Fruit fly (Drosophila melanogaster) whole organism, embryonic: ENCODE measurements around the gene opa.
A peak's percentile ranks its signal among the peaks of the same experiment; 100 is the strongest.

Experiments used
- CG10147 ChIP-seq: fragments of 200-800 bp; sonication (Bioruptor generic); optimal IDR thresholded peaks from 2 replicates; lab custom pipeline; 2019; ENCODE audit warnings: missing biosample characterization, mild to moderate bottlenecking, missing genetic modification characterization, moderate library complexity
- CG11398 ChIP-seq: fragments of 200-800 bp; sonication (Bioruptor generic); optimal IDR thresholded peaks from 2 replicates; lab custom pipeline; 2016; ENCODE audit warnings: missing biosample characterization, missing genetic modification characterization
- CG11695 ChIP-seq: fragments of 200-800 bp; sonication (Bioruptor generic); IDR thresholded peaks from 3 replicates; pipeline ENCODE4 v1.3.6; 2022; ENCODE audit warnings: missing biosample characterization, missing genetic modification characterization
- CG12769 ChIP-seq: fragments of 200-800 bp; sonication (Bioruptor generic); optimal IDR thresholded peaks from 2 replicates; lab custom pipeline; 2019; ENCODE audit warnings: missing biosample characterization, mild to moderate bottlenecking, missing genetic modification characterization, moderate library complexity
- CG13894 ChIP-seq: fragments of 200-800 bp; sonication (Bioruptor generic); optimal IDR thresholded peaks from 3 replicates; lab custom pipeline; 2018; ENCODE audit warnings: missing biosample characterization, mild to moderate bottlenecking, missing genetic modification characterization, moderate library complexity
- CG14014 ChIP-seq: fragments of 200-800 bp; sonication (Bioruptor generic); IDR thresholded peaks from 2 replicates; pipeline ENCODE4 v1.3.6; 2022; ENCODE audit warnings: missing biosample characterization, missing genetic modification characterization
- CG17186 ChIP-seq: fragments of 200-800 bp; sonication (Bioruptor generic); optimal IDR thresholded peaks from 3 replicates; lab custom pipeline; 2017; ENCODE audit warnings: missing biosample characterization, missing genetic modification reagents, missing genetic modification characterization
- CG18476 ChIP-seq: fragments of 200-800 bp; sonication (Bioruptor generic); optimal IDR thresholded peaks from 2 replicates; lab custom pipeline; 2016; ENCODE audit warnings: missing biosample characterization, mild to moderate bottlenecking, missing genetic modification characterization
- CG2129 ChIP-seq: fragments of 200-800 bp; sonication (Bioruptor generic); IDR thresholded peaks from 2 replicates; pipeline ENCODE4 v1.3.6; 2022; ENCODE audit warnings: missing biosample characterization, missing genetic modification characterization; ENCODE audit not compliant: partially characterized antibody
- CG2199 ChIP-seq: fragments of 200-800 bp; sonication (Bioruptor generic); IDR thresholded peaks from 3 replicates; pipeline ENCODE4 v1.3.6; 2022; ENCODE audit warnings: missing biosample characterization, missing genetic modification characterization
- CG2712 ChIP-seq: fragments of 200-800 bp; optimal IDR thresholded peaks from 3 replicates; lab custom pipeline; 2019; ENCODE audit warnings: missing biosample characterization, mild to moderate bottlenecking, missing genetic modification characterization, moderate library complexity
- CG32532 ChIP-seq: fragments of 200-800 bp; sonication (Bioruptor generic); IDR thresholded peaks from 2 replicates; pipeline ENCODE4 v1.3.6; 2022; ENCODE audit warnings: missing biosample characterization, missing genetic modification characterization
- CG42726 ChIP-seq: fragments of 200-800 bp; sonication (Bioruptor generic); IDR thresholded peaks from 2 replicates; pipeline ENCODE4 v1.3.6; 2022; ENCODE audit warnings: missing biosample characterization, missing genetic modification characterization; ENCODE audit not compliant: partially characterized antibody
- CG5953 ChIP-seq: fragments of 200-800 bp; sonication (Bioruptor generic); IDR thresholded peaks from 2 replicates; pipeline ENCODE4 v1.3.6; 2022; ENCODE audit warnings: missing biosample characterization, missing genetic modification characterization
- CG6272 ChIP-seq: fragments of 200-800 bp; sonication (Bioruptor generic); IDR thresholded peaks from 2 replicates; pipeline ENCODE4 v1.3.6; 2022; ENCODE audit warnings: missing biosample characterization, missing genetic modification characterization
- CG7928 ChIP-seq: fragments of 200-800 bp; sonication (Bioruptor generic); optimal IDR thresholded peaks from 2 replicates; lab custom pipeline; 2017; ENCODE audit warnings: missing biosample characterization, mild to moderate bottlenecking, missing genetic modification characterization
- Dbx ChIP-seq: fragments of 200-800 bp; sonication (Bioruptor generic); IDR thresholded peaks from 3 replicates; pipeline ENCODE4 v1.3.6; 2022; ENCODE audit warnings: missing biosample characterization, missing genetic modification characterization
- Dll ChIP-seq: fragments of 200-800 bp; sonication (Bioruptor generic); IDR thresholded peaks from 4 replicates; pipeline ENCODE4 v1.3.6; 2022; ENCODE audit warnings: missing biosample characterization, missing genetic modification characterization; ENCODE audit not compliant: partially characterized antibody
- Doc3 ChIP-seq: fragments of 200-800 bp; sonication (Bioruptor generic); IDR thresholded peaks from 3 replicates; pipeline ENCODE4 v1.3.6; 2022; ENCODE audit warnings: missing biosample characterization, missing genetic modification characterization; ENCODE audit not compliant: partially characterized antibody
- HLH3B ChIP-seq: fragments of 200-800 bp; sonication (Bioruptor generic); IDR thresholded peaks from 2 replicates; pipeline ENCODE4 v1.3.6; 2022; ENCODE audit warnings: missing biosample characterization, missing genetic modification characterization
- MESR4 ChIP-seq: fragments of 200-800 bp; sonication (Bioruptor generic); optimal IDR thresholded peaks from 2 replicates; lab custom pipeline; 2018; ENCODE audit warnings: missing biosample characterization, mild to moderate bottlenecking, missing genetic modification characterization, moderate library complexity
- Max ChIP-seq: fragments of 200-800 bp; sonication (Bioruptor generic); optimal IDR thresholded peaks from 2 replicates; lab custom pipeline; 2016; ENCODE audit warnings: missing biosample characterization, mild to moderate bottlenecking, missing genetic modification characterization
- Med ChIP-seq: fragments of 200-800 bp; sonication (Bioruptor generic); peaks from one replicate; lab custom pipeline; 2016; ENCODE audit warnings: missing biosample characterization, missing genetic modification characterization, mild to moderate bottlenecking, inconsistent platforms, moderate library complexity
- Scr ChIP-seq: fragments of 200-800 bp; sonication (Bioruptor generic); IDR thresholded peaks from 2 replicates; pipeline ENCODE4 v1.3.6; 2022; ENCODE audit warnings: missing biosample characterization, missing genetic modification characterization; ENCODE audit not compliant: partially characterized antibody
- Trl ChIP-seq, 3 experiments: fragments of >200 bp in 2 of 3; fragments of 200-800 bp in 1 of 3; sonication (Bioruptor generic) in 1 of 3; optimal IDR thresholded peaks; 2 replicates in 1 of 3; 3 replicates in 2 of 3; lab custom pipeline; 2016 to 2017; ENCODE audit warnings: missing biosample characterization in 1 of 3, missing genetic modification characterization in 1 of 3
- bbx ChIP-seq: fragments of 200-800 bp; sonication (Bioruptor generic); IDR thresholded peaks from 2 replicates; pipeline ENCODE4 v1.3.6; 2022; ENCODE audit warnings: missing biosample characterization, missing genetic modification characterization; ENCODE audit not compliant: partially characterized antibody
- bcd ChIP-seq: fragments of 200-800 bp; sonication (Bioruptor generic); optimal IDR thresholded peaks from 2 replicates; lab custom pipeline; 2017; ENCODE audit warnings: missing biosample characterization, mild to moderate bottlenecking, missing genetic modification characterization
- cg ChIP-seq: fragments of 200-800 bp; sonication (Bioruptor generic); optimal IDR thresholded peaks from 3 replicates; lab custom pipeline; 2019; ENCODE audit warnings: missing biosample characterization, mild to moderate bottlenecking, missing genetic modification characterization, moderate library complexity
- chif ChIP-seq, 2 experiments: fragments of 200-800 bp; sonication (Bioruptor generic); optimal IDR thresholded peaks; 3 replicates each; lab custom pipeline; 2016; ENCODE audit warnings: missing biosample characterization in 2 of 2, missing genetic modification characterization in 2 of 2
- crol ChIP-seq: fragments of 200-800 bp; sonication (Bioruptor generic); IDR thresholded peaks from 2 replicates; pipeline ENCODE4 v1.3.6; 2022; ENCODE audit warnings: missing biosample characterization, missing genetic modification characterization
- crp ChIP-seq, 2 experiments: fragments of 200-800 bp; sonication (Bioruptor generic); optimal IDR thresholded peaks; 2 replicates in 1 of 2; 3 replicates in 1 of 2; lab custom pipeline; 2017; ENCODE audit warnings: missing biosample characterization in 2 of 2, missing genetic modification characterization in 2 of 2, mild to moderate bottlenecking in 1 of 2, moderate library complexity in 1 of 2
- dimm ChIP-seq: fragments of 200-800 bp; sonication (Bioruptor generic); IDR thresholded peaks from 2 replicates; pipeline ENCODE4 v1.3.6; 2022; ENCODE audit warnings: missing biosample characterization, missing genetic modification characterization
- eve ChIP-seq, 2 experiments: fragments of >200 bp; optimal IDR thresholded peaks; 2 replicates each; lab custom pipeline; 2017; ENCODE audit warnings: missing biosample characterization in 2 of 2, missing genetic modification characterization in 2 of 2
- grau ChIP-seq: fragments of 200-800 bp; optimal IDR thresholded peaks from 3 replicates; lab custom pipeline; 2019; ENCODE audit warnings: missing biosample characterization, mild to moderate bottlenecking, missing genetic modification characterization, moderate library complexity
- kay ChIP-seq: fragments of 200-800 bp; sonication (Bioruptor generic); optimal IDR thresholded peaks from 2 replicates; lab custom pipeline; 2016; ENCODE audit warnings: missing biosample characterization, missing genetic modification characterization
- lbe ChIP-seq: fragments of 200-800 bp; sonication (Bioruptor generic); optimal IDR thresholded peaks from 2 replicates; lab custom pipeline; 2016; ENCODE audit warnings: missing biosample characterization, mild to moderate bottlenecking, missing genetic modification characterization
- luna ChIP-seq: fragments of 200-800 bp; sonication (Bioruptor generic); optimal IDR thresholded peaks from 2 replicates; lab custom pipeline; 2016; ENCODE audit warnings: missing biosample characterization, missing genetic modification characterization
- mirr ChIP-seq: fragments of 200-800 bp; sonication (Bioruptor generic); optimal IDR thresholded peaks from 3 replicates; lab custom pipeline; 2018; ENCODE audit warnings: missing biosample characterization, mild to moderate bottlenecking, missing genetic modification characterization
- p53 ChIP-seq: fragments of 200-800 bp; sonication (Bioruptor generic); optimal IDR thresholded peaks from 2 replicates; lab custom pipeline; 2016; ENCODE audit warnings: missing biosample characterization, missing genetic modification characterization
- pfk ChIP-seq: fragments of 200-800 bp; sonication (Bioruptor generic); optimal IDR thresholded peaks from 2 replicates; lab custom pipeline; 2018; ENCODE audit warnings: missing biosample characterization, mild to moderate bottlenecking, missing genetic modification characterization, moderate library complexity
- pnt ChIP-seq: fragments of 200-800 bp; sonication (Bioruptor generic); optimal IDR thresholded peaks from 3 replicates; lab custom pipeline; 2016; ENCODE audit warnings: missing biosample characterization, missing genetic modification characterization
- repo ChIP-seq: fragments of 200-800 bp; sonication (Bioruptor generic); optimal IDR thresholded peaks from 2 replicates; lab custom pipeline; 2016; ENCODE audit warnings: missing biosample characterization, missing genetic modification characterization
- shn ChIP-seq: fragments of 200-800 bp; sonication (Bioruptor generic); optimal IDR thresholded peaks from 3 replicates; lab custom pipeline; 2016; ENCODE audit warnings: missing biosample characterization, missing genetic modification characterization
- sna ChIP-seq: fragments of 200-800 bp; sonication (Bioruptor generic); IDR thresholded peaks from 2 replicates; pipeline ENCODE4 v1.3.6; 2022; ENCODE audit warnings: missing biosample characterization, missing genetic modification characterization; ENCODE audit not compliant: partially characterized antibody
- sob ChIP-seq: fragments of 200-800 bp; sonication (Bioruptor generic); IDR thresholded peaks from 2 replicates; pipeline ENCODE4 v1.3.6; 2022; ENCODE audit warnings: missing biosample characterization, missing genetic modification characterization
- stwl ChIP-seq: fragments of 200-800 bp; sonication (Bioruptor generic); optimal IDR thresholded peaks from 3 replicates; lab custom pipeline; 2018; ENCODE audit warnings: missing biosample characterization, mild to moderate bottlenecking, missing genetic modification characterization, moderate library complexity
- z ChIP-seq: fragments of 200-800 bp; sonication (Bioruptor generic); IDR thresholded peaks from 3 replicates; pipeline ENCODE4 v1.3.6; 2022; ENCODE audit warnings: missing biosample characterization, missing genetic modification characterization

The opa gene

dm6 chr3R:4807582-4807981, 45.0 kb upstream of the opa start:
- peak; percentile 32 for TF ChIP-seq Med
- 0 out of 3 replicates have a peak, but pooled peaks have one; percentile 44 for TF ChIP-seq CG2199 (GFP tag; lab: Robert Waterston, UW)
- TF ChIP-seq CG14014 (GFP tag; lab: Robert Waterston, UW): 0 out of 2 replicates have a peak, but pooled peaks have one; percentile 24
- TF ChIP-seq CG7928 (GFP tag; lab: Kevin White, UChicago): no peak
- peak; percentile 86 for TF ChIP-seq z (GFP tag; lab: Robert Waterston, UW)
- TF ChIP-seq sob (GFP tag; lab: Robert Waterston, UW): no peak
- TF ChIP-seq CG12769: peak; percentile 1
- TF ChIP-seq p53 (GFP tag; lab: Kevin White, UChicago): peak; percentile 63
- peak in 1 of 2 experiments; percentile 61 for TF ChIP-seq Trl (optimal IDR thresholded peaks at IDR 0.05; lab: Kevin White, UChicago)
- TF ChIP-seq Trl (GFP tag; optimal IDR thresholded peaks at IDR 0.05; lab: Kevin White, UChicago): no peak
- TF ChIP-seq CG2129 (GFP tag; lab: Robert Waterston, UW): no peak
- TF ChIP-seq cg (GFP tag; lab: Kevin White, UChicago): peak; percentile 55
- no peak for TF ChIP-seq CG13894 (tag; lab: Kevin White, UChicago)
- 0 out of 2 replicates have a peak, but pooled peaks have one; percentile 14 for TF ChIP-seq bbx (GFP tag; lab: Robert Waterston, UW)
- TF ChIP-seq, all 482 proteins: peak for 9

DNA sequence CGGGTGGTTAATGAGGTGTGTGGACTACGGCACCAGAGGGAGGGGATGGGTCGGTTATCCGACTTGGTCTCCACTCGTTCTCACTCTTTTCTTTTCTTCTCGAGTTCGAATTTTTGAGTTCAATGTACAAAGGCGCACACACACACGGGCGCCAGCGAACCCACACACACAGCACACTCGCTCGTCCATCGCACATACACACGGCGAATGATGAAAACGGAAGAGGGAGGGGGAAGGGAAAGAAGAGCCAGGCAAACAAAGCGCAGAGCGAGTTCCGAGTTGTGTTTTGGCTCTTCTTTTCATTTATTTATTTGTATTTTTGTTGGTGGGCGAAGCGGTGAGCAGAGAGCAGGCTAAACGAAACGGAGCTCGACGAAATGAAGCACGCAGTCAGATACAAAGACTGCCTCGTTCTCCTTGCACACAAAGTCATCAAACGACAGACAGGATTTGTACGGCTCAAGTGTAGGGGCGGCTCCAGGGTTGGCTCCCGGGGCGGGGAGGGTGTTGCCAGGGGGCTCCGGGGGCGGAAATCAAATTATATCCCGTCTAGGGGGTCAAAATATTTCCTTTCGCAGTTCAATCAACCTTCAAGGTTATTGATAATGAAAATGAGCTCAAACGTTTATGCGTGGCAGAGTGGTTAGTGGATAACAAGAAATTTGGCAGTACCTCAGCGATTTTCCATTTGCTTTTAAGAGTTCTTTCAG, 42.5 kb upstream of the opa start:
- TF ChIP-seq Scr (GFP tag; lab: Robert Waterston, UW) (peak; percentile 50), Max (GFP tag; lab: Kevin White, UChicago) (no peak), grau (no peak), eve (GFP tag; optimal IDR thresholded peaks at IDR 0.05; lab: Kevin White, UChicago) (no peak), CG18476 (no peak), Dbx (GFP tag; lab: Robert Waterston, UW) (no peak), CG32532 (GFP tag; lab: Robert Waterston, UW) (no peak), sob (GFP tag; lab: Robert Waterston, UW) (no peak), Doc3 (no peak), Dll (0 out of 4 replicates have a peak, but pooled peaks have one; percentile 18), sna (GFP tag; lab: Robert Waterston, UW) (no peak), CG11398 (no peak), HLH3B (GFP tag; lab: Robert Waterston, UW) (no peak), kay (GFP tag; lab: Kevin White, UChicago) (no peak), repo (GFP tag; lab: Kevin White, UChicago) (no peak), CG11695 (GFP tag; lab: Robert Waterston, UW) (no peak), bcd (GFP tag; lab: Kevin White, UChicago) (no peak), CG6272 (GFP tag; lab: Robert Waterston, UW) (no peak), CG14014 (GFP tag; lab: Robert Waterston, UW) (no peak), mirr (GFP tag; lab: Kevin White, UChicago) (peak; percentile 24), pfk (GFP tag; lab: Kevin White, UChicago) (peak; percentile 7), crol (GFP tag; lab: Robert Waterston, UW) (peak; percentile 96), CG2712 (tag; lab: Kevin White, UChicago) (no peak), pnt (GFP tag; lab: Kevin White, UChicago) (no peak), lbe (GFP tag; lab: Kevin White, UChicago) (peak; percentile 75), CG42726 (GFP tag; lab: Robert Waterston, UW) (peak; percentile 25; the same call in 1 of the 2 replicates), stwl (tag; lab: Kevin White, UChicago) (no peak), crp (GFP tag; optimal IDR thresholded peaks at IDR 0.05; lab: Kevin White, UChicago) (peak in 1 of 2 experiments; percentile 20), CG5953 (GFP tag; lab: Robert Waterston, UW) (no peak), luna (GFP tag; lab: Kevin White, UChicago) (no peak), dimm (no peak), chif (GFP tag; optimal IDR thresholded peaks at IDR 0.05; lab: Kevin White, UChicago) (no peak), CG17186 (no peak), shn (GFP tag; lab: Kevin White, UChicago) (no peak), MESR4 (no peak), CG10147 (GFP tag; lab: Kevin White, UChicago) (peak; percentile 6)
